Fruit fly (Drosophila melanogaster) whole organism, pupa: ENCODE results near the gene Ns4.

Experiments
- CG10348 ChIP-seq: fragments of 200-800 bp; sonication (Bioruptor generic); IDR thresholded peaks from 2 replicates; pipeline ENCODE4 v1.3.6; 2022; ENCODE audit warnings: missing biosample characterization, missing genetic modification characterization
- CG12605 ChIP-seq: fragments of 200-800 bp; sonication (Bioruptor generic); IDR thresholded peaks from 2 replicates; pipeline ENCODE4 v1.3.6; 2022; ENCODE audit warnings: missing biosample characterization, missing genetic modification characterization
- CG13204 ChIP-seq: fragments of 200-800 bp; sonication (Bioruptor generic); optimal IDR thresholded peaks from 2 replicates; lab custom pipeline; 2018; ENCODE audit warnings: missing biosample characterization, mild to moderate bottlenecking, missing genetic modification characterization, moderate library complexity
- CG14655 ChIP-seq: fragments of 200-800 bp; sonication (Bioruptor generic); optimal IDR thresholded peaks from 3 replicates; lab custom pipeline; 2017; ENCODE audit warnings: mild to moderate bottlenecking, missing biosample characterization, missing genetic modification reagents, missing genetic modification characterization
- CG15710 ChIP-seq: fragments of 200-800 bp; sonication (Bioruptor generic); optimal IDR thresholded peaks from 2 replicates; lab custom pipeline; 2018; ENCODE audit warnings: missing biosample characterization, mild to moderate bottlenecking, missing genetic modification characterization, moderate library complexity
- CG17806 ChIP-seq: fragments of 200-800 bp; sonication (Bioruptor generic); optimal IDR thresholded peaks from 2 replicates; lab custom pipeline; 2018; ENCODE audit warnings: missing biosample characterization, mild to moderate bottlenecking, missing genetic modification characterization, moderate library complexity
- CG32121 ChIP-seq: fragments of 200-800 bp; sonication (Bioruptor generic); IDR thresholded peaks from 2 replicates; pipeline ENCODE4 v1.3.6; 2022; ENCODE audit warnings: missing biosample characterization, missing genetic modification characterization
- CG34367 ChIP-seq: fragments of 200-800 bp; sonication (Bioruptor generic); optimal IDR thresholded peaks from 2 replicates; lab custom pipeline; 2018; ENCODE audit warnings: missing biosample characterization, mild to moderate bottlenecking, missing genetic modification characterization
- CG4496 ChIP-seq: fragments of 200-800 bp; sonication (Bioruptor generic); IDR thresholded peaks from 3 replicates; pipeline ENCODE4 v1.3.6; 2022; ENCODE audit warnings: missing biosample characterization, missing genetic modification characterization
- CG8159 ChIP-seq: fragments of 200-800 bp; sonication (Bioruptor generic); optimal IDR thresholded peaks from 3 replicates; lab custom pipeline; 2018; ENCODE audit warnings: missing biosample characterization, mild to moderate bottlenecking, missing genetic modification characterization, moderate library complexity
- CG8301 ChIP-seq: fragments of 200-800 bp; sonication (Bioruptor generic); optimal IDR thresholded peaks from 2 replicates; lab custom pipeline; 2018; ENCODE audit warnings: missing biosample characterization, mild to moderate bottlenecking, missing genetic modification characterization
- CG9948 ChIP-seq: fragments of 200-800 bp; sonication (Bioruptor generic); optimal IDR thresholded peaks from 2 replicates; lab custom pipeline; 2018; ENCODE audit warnings: missing biosample characterization, mild to moderate bottlenecking, missing genetic modification characterization, moderate library complexity
- D1 ChIP-seq: fragments of 200-800 bp; sonication (Bioruptor generic); optimal IDR thresholded peaks from 2 replicates; lab custom pipeline; 2018; ENCODE audit warnings: missing biosample characterization, mild to moderate bottlenecking, missing genetic modification characterization, moderate library complexity
- EcR ChIP-seq: fragments of 200-800 bp; sonication (Bioruptor generic); optimal IDR thresholded peaks from 3 replicates; lab custom pipeline; 2019; ENCODE audit warnings: missing biosample characterization, missing genetic modification characterization, mild to moderate bottlenecking, moderate library complexity, missing genetic modification reagents
- Ets98B ChIP-seq: fragments of 200-800 bp; sonication (Bioruptor generic); IDR thresholded peaks from 2 replicates; pipeline ENCODE4 v1.3.6; 2022; ENCODE audit warnings: missing biosample characterization, missing genetic modification characterization
- Pif1A ChIP-seq: fragments of 200-800 bp; sonication (Bioruptor generic); optimal IDR thresholded peaks from 3 replicates; lab custom pipeline; 2016; ENCODE audit warnings: missing biosample characterization, missing genetic modification characterization
- Pif1B ChIP-seq: fragments of 200-800 bp; sonication (Bioruptor generic); optimal IDR thresholded peaks from 3 replicates; lab custom pipeline; 2016; ENCODE audit warnings: missing biosample characterization, missing genetic modification characterization
- Snoo ChIP-seq: fragments of 200-800 bp; sonication (Bioruptor generic); optimal IDR thresholded peaks from 3 replicates; lab custom pipeline; 2017; ENCODE audit warnings: missing biosample characterization, mild to moderate bottlenecking, missing genetic modification characterization, inconsistent platforms
- fd96Ca ChIP-seq: fragments of 200-800 bp; sonication (Bioruptor generic); IDR thresholded peaks from 3 replicates; pipeline ENCODE4 v1.3.6; 2022; ENCODE audit warnings: missing biosample characterization, missing genetic modification characterization
- gl ChIP-seq: fragments of 200-800 bp; sonication (Bioruptor generic); optimal IDR thresholded peaks from 2 replicates; lab custom pipeline; 2018; ENCODE audit warnings: missing biosample characterization, mild to moderate bottlenecking, missing genetic modification characterization
- rn ChIP-seq: fragments of 200-800 bp; sonication (Bioruptor generic); IDR thresholded peaks from 2 replicates; pipeline ENCODE4 v1.3.6; 2022; ENCODE audit warnings: missing biosample characterization, missing genetic modification characterization

Ns4 gene

DNA sequence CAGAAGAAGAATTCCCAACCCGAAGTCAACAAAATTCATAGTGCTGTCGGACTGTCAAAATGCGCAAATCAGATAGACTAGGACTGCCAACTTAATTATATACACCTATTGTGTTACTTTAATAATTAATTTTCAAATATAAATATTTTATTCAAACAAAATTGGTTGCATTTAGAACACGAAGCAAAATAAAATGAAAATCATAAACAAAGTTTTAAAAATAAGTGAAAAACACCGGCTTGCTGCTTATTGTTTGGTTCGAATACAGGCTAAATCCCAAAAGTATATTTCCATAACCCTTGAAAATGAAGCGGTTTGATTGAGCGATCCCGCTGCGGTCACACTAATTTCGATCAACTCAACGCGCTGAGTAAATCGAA is 5.5 kb downstream of the Ns4 start, which contains the start of the genes Rhau and dia:
Rhau (minus strand) TSS at position 178 of the 380 bp plus-strand sequence.
dia (plus strand) TSS at position 337 of the 380 bp plus-strand sequence.
- TF ChIP-seq EcR (GFP tag; lab: Kevin White, UChicago) (no peak), Snoo (tag; lab: Kevin White, UChicago) (peak; percentile 7), rn (no peak), CG10348 (no peak)

DNA sequence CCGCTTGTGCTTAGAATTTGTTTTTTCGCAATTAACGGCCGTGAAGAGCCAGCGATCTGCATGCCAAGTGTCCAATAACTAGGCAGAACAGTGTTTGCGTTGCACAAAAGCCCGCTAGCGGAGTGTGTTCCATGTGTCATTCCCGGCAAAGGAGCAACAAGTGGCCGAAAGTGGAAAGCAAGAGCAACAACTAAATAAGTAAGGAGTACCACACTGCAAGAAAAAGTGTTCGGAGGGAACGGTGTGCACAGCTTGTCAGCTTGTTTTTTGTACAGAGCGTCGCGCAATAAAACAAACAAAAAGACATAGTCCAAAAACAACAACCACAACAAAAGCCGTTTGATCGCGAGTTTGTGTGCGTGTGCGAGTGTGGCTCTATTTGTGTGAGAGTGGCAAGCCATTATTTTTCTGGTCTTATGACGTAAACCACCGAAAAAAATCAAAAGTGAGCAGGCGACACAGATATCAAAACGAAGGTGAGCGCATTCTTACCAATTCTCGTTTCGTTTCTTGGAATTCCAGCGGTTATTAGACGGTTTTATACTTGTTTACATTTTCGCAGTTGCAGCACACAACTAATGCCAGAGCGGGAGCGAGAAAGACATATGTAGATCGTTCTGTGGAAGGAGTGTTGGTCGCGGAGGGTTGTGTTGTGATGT is 6.0 kb downstream of the Ns4 start:
- peak; percentile 67 for TF ChIP-seq CG12605 (GFP tag; lab: Robert Waterston, UW)
- TF ChIP-seq Ets98B (GFP tag; lab: Robert Waterston, UW), result peak; percentile 77
- peak; percentile 44 for TF ChIP-seq CG8301 (tag; lab: Kevin White, UChicago)
- no peak for TF ChIP-seq CG17806
- TF ChIP-seq fd96Ca (GFP tag; lab: Robert Waterston, UW), result peak; percentile 74
- TF ChIP-seq CG32121 (GFP tag; lab: Robert Waterston, UW), result no peak
- peak; percentile 72; the same call in 2 of the 3 replicates for TF ChIP-seq CG4496 (GFP tag; lab: Robert Waterston, UW)

DNA sequence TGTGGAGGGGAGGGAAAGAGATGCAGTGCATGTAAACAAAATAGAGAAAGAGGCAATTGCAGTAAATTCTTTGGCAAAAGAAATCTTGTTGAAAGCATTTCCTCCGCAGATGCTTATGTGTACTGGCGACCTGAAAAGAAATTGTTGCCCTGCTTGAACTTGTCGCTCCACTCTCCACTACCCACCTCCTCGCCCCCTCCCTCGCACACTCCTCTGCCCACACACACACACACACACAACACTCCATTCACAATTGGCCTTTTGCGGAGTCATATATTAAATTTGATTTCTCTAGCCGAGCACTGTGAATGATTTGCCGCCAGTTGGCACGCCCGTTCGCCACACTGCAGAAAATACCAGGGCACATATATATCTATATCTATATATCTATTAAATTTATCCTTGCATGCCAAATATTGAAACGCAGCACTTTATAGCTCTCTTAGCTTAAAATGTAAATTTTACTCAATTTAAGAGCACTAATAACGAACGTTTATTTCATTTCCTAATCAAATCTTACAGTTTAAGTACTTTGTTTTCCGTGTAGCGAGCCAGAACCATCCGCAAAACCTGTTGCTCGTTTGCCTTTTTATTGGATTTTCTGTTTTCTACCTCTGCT is 6.7 kb downstream of the Ns4 start:
- peak; percentile 12; the same call in 1 of the 2 replicates for TF ChIP-seq CG10348
- peak; percentile 77 for TF ChIP-seq CG32121 (GFP tag; lab: Robert Waterston, UW)
- no peak for TF ChIP-seq CG13204 (GFP tag; lab: Kevin White, UChicago)
- peak; percentile 46; the same call in 1 of the 2 replicates for TF ChIP-seq rn
- no peak for TF ChIP-seq CG34367
- peak; percentile 75 for TF ChIP-seq Pif1A (GFP tag; lab: Kevin White, UChicago)
- no peak for TF ChIP-seq EcR (GFP tag; lab: Kevin White, UChicago)
- TF ChIP-seq Pif1B (GFP tag; lab: Kevin White, UChicago), result peak; percentile 32
- TF ChIP-seq Snoo (tag; lab: Kevin White, UChicago), result peak; percentile 32
- TF ChIP-seq CG17806, result peak; percentile 77
- peak; percentile 93 for TF ChIP-seq CG8301 (tag; lab: Kevin White, UChicago)
- TF ChIP-seq CG14655 (GFP tag; lab: Kevin White, UChicago), result peak; percentile 94
- TF ChIP-seq CG15710 (tag; lab: Kevin White, UChicago), result peak; percentile 46
- TF ChIP-seq CG12605 (GFP tag; lab: Robert Waterston, UW), result peak; percentile 75; the same call in 1 of the 2 replicates
- no peak for TF ChIP-seq gl (tag; lab: Kevin White, UChicago)
- peak; percentile 74 for TF ChIP-seq CG8159 (tag; lab: Kevin White, UChicago)
- peak; percentile 60 for TF ChIP-seq D1 (tag; lab: Kevin White, UChicago)
- peak; percentile 77 for TF ChIP-seq fd96Ca (GFP tag; lab: Robert Waterston, UW)
- peak; percentile 90 for TF ChIP-seq CG4496 (GFP tag; lab: Robert Waterston, UW)
- peak; percentile 76 for TF ChIP-seq CG9948 (tag; lab: Kevin White, UChicago)
- peak; percentile 77 for TF ChIP-seq Ets98B (GFP tag; lab: Robert Waterston, UW)

DNA sequence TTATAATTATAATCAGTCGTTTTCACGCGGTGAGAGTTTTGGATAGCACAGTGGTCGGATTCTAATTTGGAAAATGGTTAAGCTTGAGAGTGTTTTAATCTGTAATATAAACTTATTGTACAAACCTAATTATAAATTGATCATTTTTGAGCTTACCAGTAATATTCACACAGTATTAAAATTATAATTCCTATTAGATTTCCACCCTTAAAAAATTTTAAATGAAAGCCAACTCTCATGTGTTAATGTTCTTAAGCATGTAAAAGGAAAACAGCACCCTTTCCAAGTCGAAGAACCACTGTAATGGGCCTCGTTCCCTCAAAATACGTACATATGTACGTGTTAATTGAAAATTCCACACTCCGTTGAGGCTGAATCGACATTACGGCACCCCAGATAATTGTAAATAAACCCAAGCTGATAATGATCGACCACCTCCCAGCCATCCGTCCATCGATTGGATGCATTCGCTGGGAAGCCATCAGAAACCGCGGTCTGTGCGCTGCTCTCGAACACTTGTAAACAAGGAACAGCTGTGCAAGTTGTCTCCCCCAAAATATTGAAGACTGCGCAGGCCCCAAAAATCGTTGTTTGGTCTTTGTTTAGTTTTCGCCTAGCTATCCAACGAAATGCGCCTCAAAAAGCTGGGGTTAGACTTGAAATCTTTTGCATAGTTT is 7.7 kb downstream of the Ns4 start:
- no peak for TF ChIP-seq D1 (tag; lab: Kevin White, UChicago)
- TF ChIP-seq CG8159 (tag; lab: Kevin White, UChicago), result peak; percentile 16
- TF ChIP-seq CG8301 (tag; lab: Kevin White, UChicago), result peak; percentile 33
- peak; percentile 60 for TF ChIP-seq Snoo (tag; lab: Kevin White, UChicago)
- TF ChIP-seq CG10348, result no peak
- peak; percentile 3 for TF ChIP-seq CG17806
- peak; percentile 8 for TF ChIP-seq CG14655 (GFP tag; lab: Kevin White, UChicago)
- TF ChIP-seq CG15710 (tag; lab: Kevin White, UChicago), result peak; percentile 7
- TF ChIP-seq, all 21 proteins: peak for 6

DNA sequence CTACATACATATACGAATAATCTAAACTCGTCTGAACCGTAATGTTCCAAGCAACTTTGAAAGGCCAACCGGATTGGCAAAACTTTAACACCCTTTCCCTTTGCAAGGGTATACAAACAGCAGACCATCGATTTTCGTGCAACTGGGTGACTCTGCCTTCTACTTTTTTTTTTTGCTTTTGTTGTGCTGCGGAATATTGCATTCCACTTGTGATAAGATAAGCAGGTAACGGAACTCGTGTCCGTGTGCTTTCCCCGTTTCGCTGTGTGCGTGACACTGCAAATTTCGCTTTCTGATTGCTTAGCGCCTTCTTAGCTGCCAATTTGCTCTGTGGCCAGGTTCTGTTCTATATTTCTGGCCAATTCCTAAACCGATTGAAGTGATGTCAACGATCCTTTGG is 8.7 kb downstream of the Ns4 start:
- no peak for TF ChIP-seq CG9948 (tag; lab: Kevin White, UChicago)
- no peak for TF ChIP-seq CG8301 (tag; lab: Kevin White, UChicago)
- no peak for TF ChIP-seq CG13204 (GFP tag; lab: Kevin White, UChicago)
- TF ChIP-seq D1 (tag; lab: Kevin White, UChicago), result no peak
- no peak for TF ChIP-seq CG34367
- TF ChIP-seq CG14655 (GFP tag; lab: Kevin White, UChicago), result no peak
- TF ChIP-seq CG12605 (GFP tag; lab: Robert Waterston, UW), result no peak
- no peak for TF ChIP-seq Pif1B (GFP tag; lab: Kevin White, UChicago)
- TF ChIP-seq rn, result no peak
- TF ChIP-seq CG15710 (tag; lab: Kevin White, UChicago), result no peak
